Fruit fly (Drosophila melanogaster): ENCODE data around the gene CG3552.

Gene CG3552

DNA sequence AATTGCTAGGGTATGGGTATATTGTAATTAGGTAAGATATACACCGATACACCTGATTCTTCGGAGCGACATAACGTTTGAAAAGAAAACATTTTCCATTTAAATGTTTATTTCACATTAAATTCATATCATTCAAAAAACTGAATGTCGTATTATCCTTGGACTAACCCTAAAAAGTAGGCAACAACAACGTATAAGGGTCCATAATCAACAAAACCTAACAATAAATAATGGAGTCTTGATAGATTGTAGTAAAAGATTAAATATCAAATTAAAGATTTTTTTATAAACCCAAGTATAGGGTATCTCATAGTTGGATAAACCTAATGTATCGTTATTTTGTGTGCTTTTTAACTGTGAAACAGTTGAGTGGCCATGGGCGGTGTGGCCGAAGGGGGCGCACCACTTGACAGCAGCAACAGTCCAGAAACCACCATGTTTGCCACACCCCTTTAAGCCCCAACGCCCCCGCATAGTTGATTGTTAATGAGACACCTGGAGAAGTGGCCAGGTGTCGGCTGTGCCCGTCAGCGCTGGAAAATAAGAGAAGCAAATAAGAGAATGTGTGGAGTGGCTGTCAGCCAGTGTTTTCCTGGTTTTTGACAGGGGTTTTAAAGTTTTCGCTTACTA is 12.3 kb downstream of the CG3552 start (continued):
- no peak for TF ChIP-seq Bdp1 (GFP tag; optimal IDR thresholded peaks at IDR 0.05)
- peak; percentile 7 for TF ChIP-seq NfI (GFP tag; optimal IDR thresholded peaks at IDR 0.05)
- TF ChIP-seq scrt (GFP tag; optimal IDR thresholded peaks at IDR 0.05): peak; percentile 11
- no peak for TF ChIP-seq D (optimal IDR thresholded peaks at IDR 0.05)
- TF ChIP-seq D (GFP tag; optimal IDR thresholded peaks at IDR 0.05): peak; percentile 34
- TF ChIP-seq lmd (GFP tag; IDR thresholded peaks at IDR 0.05): 0 out of 2 replicates have a peak, but pooled peaks have one; percentile 26
- no peak for TF ChIP-seq zen2 (GFP tag; IDR thresholded peaks at IDR 0.05; ENCODE audit: partially characterized antibody)
- no peak for TF ChIP-seq BtbVII (GFP tag; optimal IDR thresholded peaks at IDR 0.05)
- no peak for TF ChIP-seq Dref (GFP tag; IDR thresholded peaks at IDR 0.05)
- no peak for TF ChIP-seq CG14965 (GFP tag; optimal IDR thresholded peaks at IDR 0.05; ENCODE audit: borderline replicate concordance)
- TF ChIP-seq ftz-f1 (GFP tag; optimal IDR thresholded peaks at IDR 0.05): no peak
- no peak for TF ChIP-seq CG17328 (GFP tag; IDR thresholded peaks at IDR 0.05)
- peak; percentile 47 for TF ChIP-seq cwo (GFP tag; optimal IDR thresholded peaks at IDR 0.05)
- TF ChIP-seq oc (tag; optimal IDR thresholded peaks at IDR 0.05): no peak
- TF ChIP-seq E2f2 (GFP tag; IDR thresholded peaks at IDR 0.05): no peak
- TF ChIP-seq Xbp1 (GFP tag; optimal IDR thresholded peaks at IDR 0.05): peak; percentile 26
- TF ChIP-seq lbe (GFP tag; optimal IDR thresholded peaks at IDR 0.05): no peak
- TF ChIP-seq H15 (GFP tag; IDR thresholded peaks at IDR 0.05): no peak
- TF ChIP-seq disco-r (GFP tag; optimal IDR thresholded peaks at IDR 0.05): no peak
- peak; percentile 21 for TF ChIP-seq bcd (GFP tag; optimal IDR thresholded peaks at IDR 0.05)
- no peak for TF ChIP-seq B-H2 (GFP tag; optimal IDR thresholded peaks at IDR 0.05)
- peak; percentile 31 for TF ChIP-seq CG11723 (GFP tag; optimal IDR thresholded peaks at IDR 0.05)
- peak; percentile 34 for TF ChIP-seq ind (GFP tag; optimal IDR thresholded peaks at IDR 0.05)
- no peak for TF ChIP-seq CG8290 (GFP tag; optimal IDR thresholded peaks at IDR 0.05)
- peak in 1 of 2 experiments; percentile 1 for TF ChIP-seq CG8290 (tag; optimal IDR thresholded peaks at IDR 0.05)
- peak; percentile 56 for TF ChIP-seq CG7556 (GFP tag; optimal IDR thresholded peaks at IDR 0.05)
- TF ChIP-seq jing (GFP tag; optimal IDR thresholded peaks at IDR 0.05): no peak
- TF ChIP-seq bsh (GFP tag; optimal IDR thresholded peaks at IDR 0.05): peak in 1 of 2 experiments; percentile 32
- peak; percentile 80 for TF ChIP-seq Ets65A (GFP tag)
- TF ChIP-seq CG12104 (GFP tag; optimal IDR thresholded peaks at IDR 0.05): peak; percentile 41
- no peak for TF ChIP-seq wor (GFP tag; IDR thresholded peaks at IDR 0.05)
- TF ChIP-seq vvl (GFP tag; IDR thresholded peaks at IDR 0.05): 0 out of 2 replicates have a peak, but pooled peaks have one; percentile 9
- TF ChIP-seq run (tag; optimal IDR thresholded peaks at IDR 0.05): no peak
- peak; percentile 51 for TF ChIP-seq CG3281 (GFP tag; optimal IDR thresholded peaks at IDR 0.05)
- TF ChIP-seq Max (GFP tag; optimal IDR thresholded peaks at IDR 0.05): peak; percentile 14
- TF ChIP-seq CG9932 (GFP tag; IDR thresholded peaks at IDR 0.05): peak; percentile 12; the same call in 1 of the 2 replicates
- peak; percentile 76 for TF ChIP-seq Med (GFP tag)
- peak; percentile 27 for TF ChIP-seq CG8924 (tag; optimal IDR thresholded peaks at IDR 0.05)
- TF ChIP-seq CG7928 (GFP tag; optimal IDR thresholded peaks at IDR 0.05): no peak
- peak; percentile 82 for TF ChIP-seq sens (GFP tag)
- no peak for TF ChIP-seq bigmax (GFP tag; optimal IDR thresholded peaks at IDR 0.05)
- TF ChIP-seq ttk (GFP tag; IDR thresholded peaks at IDR 0.05): no peak
- TF ChIP-seq CG7745 (tag; optimal IDR thresholded peaks at IDR 0.05): no peak
- TF ChIP-seq org-1 (GFP tag; optimal IDR thresholded peaks at IDR 0.05): no peak
- TF ChIP-seq CG2712 (tag; optimal IDR thresholded peaks at IDR 0.05): peak; percentile 34
- peak; percentile 64 for TF ChIP-seq Sox100B (GFP tag; optimal IDR thresholded peaks at IDR 0.05)
- TF ChIP-seq CG31441 (GFP tag; IDR thresholded peaks at IDR 0.05): peak; percentile 63; the same call in 1 of the 2 replicates
- no peak for TF ChIP-seq CG33557 (GFP tag; optimal IDR thresholded peaks at IDR 0.05)
- peak; percentile 66 for TF ChIP-seq CG2120 (GFP tag; optimal IDR thresholded peaks at IDR 0.05)
- no peak for TF ChIP-seq insv (GFP tag; optimal IDR thresholded peaks at IDR 0.05)
- TF ChIP-seq grau (tag; optimal IDR thresholded peaks at IDR 0.05): peak; percentile 34

Measured in whole organism, embryonic.